Worm (Caenorhabditis elegans) whole organism, midembryonic: Measurements from ENCODE around the gene nhr-273.

Experiments used
- T22C8.4 ChIP-seq: fragments of 200-800 bp; sonication (Bioruptor generic); IDR thresholded peaks from 2 replicates; pipeline ENCODE4 v1.3.6; 2022; ENCODE audit warnings: missing genetic modification characterization, missing compliant biosample characterization
- med-1 ChIP-seq: sonication (generic microtip); optimal IDR thresholded peaks from 2 replicates; lab custom pipeline; 2017; ENCODE audit warnings: missing genetic modification characterization, mild to moderate bottlenecking, missing compliant biosample characterization, antibody characterized with exemption, missing genetic modification reagents; ENCODE audit not compliant: insufficient read depth
- ztf-23 ChIP-seq: fragments of 200-800 bp; sonication (Bioruptor generic); IDR thresholded peaks from 2 replicates; pipeline ENCODE4 v1.3.6; 2022; ENCODE audit warnings: missing genetic modification reagents, missing genetic modification characterization, missing compliant biosample characterization
- ztf-29 ChIP-seq: fragments of 200-800 bp; sonication (Bioruptor generic); IDR thresholded peaks from 2 replicates; pipeline ENCODE4 v1.3.6; 2022; ENCODE audit warnings: missing genetic modification reagents, missing genetic modification characterization, missing compliant biosample characterization

DNA sequence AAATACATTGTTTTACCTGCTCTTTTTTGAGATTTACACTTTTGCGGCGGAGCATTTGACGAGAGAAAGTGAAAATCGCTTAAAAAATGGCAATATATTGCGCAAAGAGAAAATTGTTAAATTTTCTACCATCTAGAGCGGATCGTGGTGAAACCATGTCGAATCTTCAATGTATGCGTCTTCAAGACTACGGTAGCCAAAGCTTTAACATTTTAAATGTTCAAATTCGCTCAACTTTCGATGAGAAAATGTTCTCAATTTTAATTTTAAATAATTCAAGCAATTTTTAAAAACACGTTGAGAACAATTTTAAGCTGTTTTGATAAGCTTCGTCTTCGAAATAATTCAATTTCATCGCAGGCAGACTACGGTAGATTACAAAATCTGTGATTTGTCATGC is 25.2 kb downstream of the nhr-273 start:
- no peak for TF ChIP-seq T22C8.4 (GFP tag; lab: Robert Waterston, UW)
- no peak for TF ChIP-seq ztf-29 (GFP tag; lab: Robert Waterston, UW)
- no peak for TF ChIP-seq med-1
- no peak for TF ChIP-seq ztf-23 (GFP tag; lab: Robert Waterston, UW)
